Fruit fly (Drosophila melanogaster) whole organism, larva: Measurements from ENCODE around the gene CG10333.
A peak's percentile ranks its signal among the peaks of the same experiment; 100 is the strongest.

Experiments used
- noc ChIP-seq: fragments of 200-800 bp; sonication (Bioruptor generic); optimal IDR thresholded peaks from 3 replicates; lab custom pipeline; 2019; ENCODE audit warnings: missing biosample characterization, mild to moderate bottlenecking, missing genetic modification characterization, moderate library complexity

Gene CG10333

DNA sequence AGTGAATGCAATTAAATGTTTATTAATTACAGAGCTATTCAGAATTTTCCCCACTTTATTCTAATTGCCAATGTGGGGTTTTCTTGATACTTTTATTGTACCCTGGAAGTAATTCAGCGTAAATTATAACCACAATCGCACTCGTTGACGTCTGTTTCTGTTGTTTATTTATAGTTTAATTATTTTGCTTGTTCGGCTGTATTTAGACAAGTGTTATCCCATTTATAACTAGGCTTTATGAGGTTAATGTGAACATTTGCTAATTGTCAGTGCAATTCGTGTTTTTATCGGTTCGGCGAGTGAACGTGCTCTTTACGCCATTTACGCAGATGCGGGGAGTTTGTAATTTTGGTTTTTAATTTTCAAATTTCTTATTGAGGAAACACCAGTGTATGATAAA, 18.4 kb downstream of the CG10333 start:
- peak; percentile 37 for TF ChIP-seq noc (tag; lab: Kevin White, UChicago)

DNA sequence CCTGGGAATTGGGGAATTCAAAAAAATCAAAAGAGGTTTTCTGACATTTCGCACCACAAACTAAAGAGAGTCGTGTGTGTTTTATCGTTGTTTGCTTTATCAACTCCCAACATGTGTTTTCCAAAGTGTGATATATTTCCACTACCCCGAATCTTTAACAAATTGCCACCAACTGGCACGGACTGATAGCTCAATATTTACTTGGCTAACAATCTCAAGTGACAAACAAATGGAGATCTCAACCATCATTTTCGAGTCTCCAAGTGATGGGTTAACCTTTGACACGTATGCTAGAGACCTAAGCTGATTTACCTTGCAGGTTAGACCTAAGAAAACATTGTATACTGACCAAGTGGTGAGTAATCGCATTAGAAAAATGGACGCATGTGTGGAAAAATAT, 18.8 kb downstream of the CG10333 start:
- TF ChIP-seq noc (tag; lab: Kevin White, UChicago), result no peak

dm6 chr2L:18626987-18627386, 20.4 kb downstream of the CG10333 start:
- TF ChIP-seq noc (tag; lab: Kevin White, UChicago), result peak; percentile 66

dm6 chr2L:18628104-18628503, 21.5 kb downstream of the CG10333 start:
- no peak for TF ChIP-seq noc (tag; lab: Kevin White, UChicago)

- TF ChIP-seq noc (tag; lab: Kevin White, UChicago), result no peak
These were observed 22.5 kb downstream of the CG10333 start for dm6 chr2L:18629144-18629543.

dm6 chr2L:18630611-18631221, 24.1 kb downstream of the CG10333 start:
- no peak for TF ChIP-seq noc (tag; lab: Kevin White, UChicago)

DNA sequence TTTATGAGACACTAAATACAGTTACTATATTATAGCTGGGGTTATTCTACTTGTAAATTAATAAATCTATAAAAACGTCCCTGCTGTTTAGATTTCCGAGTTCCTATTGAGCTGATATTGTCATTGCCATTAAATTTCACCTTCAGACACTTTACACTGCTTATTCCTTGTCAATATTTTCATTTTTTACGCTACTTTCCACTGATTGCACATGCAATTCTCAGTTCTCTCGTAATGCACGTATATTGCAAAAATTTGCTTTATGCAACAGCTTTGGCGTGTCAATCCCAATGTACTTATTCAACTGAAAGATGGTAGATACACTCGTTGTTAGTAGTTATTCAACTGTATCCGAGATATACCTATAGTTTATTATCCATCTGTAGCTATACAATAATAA, 25.8 kb downstream of the CG10333 start:
- no peak for TF ChIP-seq noc (tag; lab: Kevin White, UChicago)

dm6 chr2L:18638945-18639344, 32.3 kb downstream of the CG10333 start:
- no peak for TF ChIP-seq noc (tag; lab: Kevin White, UChicago)

- no peak for TF ChIP-seq noc (tag; lab: Kevin White, UChicago)
These were observed 34.5 kb downstream of the CG10333 start for dm6 chr2L:18641087-18641486.

DNA sequence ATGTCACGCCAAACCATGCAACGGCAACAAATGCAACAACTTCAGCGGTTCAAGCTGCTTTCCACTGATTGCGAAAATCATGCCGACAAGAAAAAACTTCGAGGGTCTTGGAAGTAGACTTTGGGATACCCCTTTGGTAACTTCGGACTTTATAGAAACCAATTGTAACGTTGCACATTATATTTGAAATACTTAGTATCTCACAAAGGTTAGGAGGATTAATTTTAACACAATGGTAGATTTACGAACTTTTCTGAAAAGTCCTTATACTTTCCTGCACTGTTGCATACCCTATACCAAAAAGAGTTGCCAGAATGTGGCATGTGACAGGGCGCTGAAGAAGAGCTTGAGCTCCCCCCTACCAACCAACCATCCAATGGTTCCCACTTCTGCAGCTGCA, 38.8 kb downstream of the CG10333 start:
- TF ChIP-seq noc (tag; lab: Kevin White, UChicago), result no peak

DNA sequence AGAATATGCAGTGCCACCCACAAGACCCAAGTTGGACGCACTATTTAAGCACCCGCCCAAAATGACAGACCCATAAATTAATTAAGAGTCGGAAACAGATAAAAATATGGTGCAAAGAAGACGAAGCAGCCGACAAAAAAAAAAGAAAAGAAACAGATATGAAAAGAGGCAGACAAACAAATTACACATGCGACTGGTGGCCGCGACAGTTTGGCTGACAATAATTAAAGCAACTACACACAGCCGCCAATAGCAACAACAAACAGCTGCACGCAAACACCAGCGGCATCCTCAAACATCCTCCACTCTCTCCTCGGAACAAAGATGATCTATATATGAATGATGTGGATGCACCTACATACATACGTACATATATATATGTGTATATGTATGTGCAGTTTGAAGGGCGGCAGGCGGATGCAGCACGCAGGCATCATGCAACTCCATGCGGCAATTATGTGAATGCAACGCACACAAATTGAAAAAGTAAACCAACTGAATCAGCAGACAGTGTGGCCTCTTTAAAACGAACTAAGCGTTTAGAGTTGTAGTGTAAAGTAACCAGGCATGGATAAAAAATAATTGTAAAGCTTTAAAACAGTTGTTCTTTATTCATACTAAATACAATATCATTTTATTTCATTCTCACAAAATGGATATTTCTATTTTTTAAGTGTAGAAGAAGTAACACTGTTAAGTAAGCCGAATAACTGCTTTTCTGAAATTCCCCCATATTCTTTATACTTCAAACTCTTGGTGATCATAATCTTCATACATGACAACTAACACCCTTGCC, 41.4 kb downstream of the CG10333 start:
- TF ChIP-seq noc (tag; lab: Kevin White, UChicago), result no peak

DNA sequence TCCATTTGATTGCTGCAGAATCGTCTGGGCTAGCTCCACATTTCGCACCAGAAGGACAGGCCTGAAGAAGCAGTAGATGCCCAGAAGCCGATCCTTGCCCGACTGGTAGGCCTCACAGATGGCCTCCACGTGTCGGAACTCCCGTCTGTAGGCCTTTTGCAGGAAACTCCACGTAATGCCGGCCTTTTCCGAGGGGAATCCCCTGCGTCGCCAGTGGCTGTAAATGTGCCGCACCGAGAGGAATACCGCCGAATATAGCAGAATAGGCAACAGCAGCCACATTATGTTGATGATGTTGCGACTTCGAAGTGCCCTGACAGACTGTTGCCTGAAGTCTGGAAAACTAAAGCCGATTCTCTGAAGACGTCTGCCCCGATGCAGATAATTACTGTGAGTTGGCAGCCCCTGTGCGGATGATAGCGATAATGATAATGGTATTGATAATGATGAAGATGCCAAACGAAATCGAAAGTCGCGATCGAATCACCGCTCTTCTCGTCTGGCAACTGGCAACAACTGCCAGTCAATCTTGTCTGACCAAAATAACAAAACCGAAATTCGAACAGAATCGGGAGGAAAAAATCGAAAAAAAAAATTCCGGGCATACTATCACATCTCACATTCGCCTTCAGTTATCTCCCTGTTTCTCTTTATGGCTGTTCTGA, 46.2 kb downstream of the CG10333 start, which contains the start of gene Cyp310a1:
Cyp310a1 (minus strand) TSS at position 348 of the 665 bp plus-strand sequence.
- TF ChIP-seq noc (tag; lab: Kevin White, UChicago), result no peak

dm6 chr2L:18653328-18653675, 46.7 kb downstream of the CG10333 start:
- peak; percentile 53 for TF ChIP-seq noc (tag; lab: Kevin White, UChicago)

DNA sequence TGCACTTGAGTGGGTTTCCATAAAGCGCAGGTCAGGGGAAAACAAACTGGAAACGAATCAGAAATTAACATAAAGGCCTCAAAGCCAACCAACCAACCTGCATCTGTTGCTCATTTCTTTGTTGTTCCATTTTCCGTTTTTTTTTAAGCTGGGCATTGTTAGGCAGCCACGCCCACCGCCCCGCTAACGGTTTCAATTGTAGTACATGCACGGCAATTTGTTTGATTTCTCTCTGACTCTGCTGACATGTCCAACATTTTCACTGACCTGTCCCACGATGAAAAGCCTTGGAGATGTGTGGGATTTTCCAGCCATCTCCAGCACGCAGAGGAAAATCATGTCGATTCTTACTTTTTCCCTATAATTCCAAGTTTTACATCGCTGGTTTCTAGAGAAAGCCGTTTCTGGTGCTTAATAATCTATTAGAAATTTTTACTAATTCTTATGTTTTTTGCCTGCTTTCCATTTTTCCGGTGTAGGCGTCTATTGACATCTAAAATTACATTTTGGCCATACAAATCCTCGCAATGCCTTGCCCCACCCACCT, 50.1 kb downstream of the CG10333 start:
- TF ChIP-seq noc (tag; lab: Kevin White, UChicago), result no peak

DNA sequence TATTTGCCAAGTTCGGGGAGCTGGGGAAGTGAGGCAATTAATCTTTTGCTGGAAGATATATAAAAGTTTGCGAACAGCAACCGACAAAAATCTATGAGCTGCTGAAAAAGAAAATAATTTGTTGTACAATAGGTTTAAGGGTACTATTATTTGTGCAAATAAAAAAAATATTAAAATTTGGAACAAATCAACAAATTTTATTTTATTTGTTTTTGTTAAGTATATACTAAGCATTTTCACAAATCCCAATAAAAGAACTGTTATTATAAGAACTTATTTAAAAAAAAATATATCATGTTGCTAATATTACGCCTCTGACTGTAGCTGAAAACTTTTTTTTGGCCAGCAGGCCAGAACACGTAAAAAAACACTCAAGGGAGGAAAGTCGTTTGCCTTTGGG, 51.5 kb downstream of the CG10333 start:
- TF ChIP-seq noc (tag; lab: Kevin White, UChicago), result no peak
